Worm (Caenorhabditis elegans): ENCODE results near the gene adr-2.

The adr-2 gene

DNA sequence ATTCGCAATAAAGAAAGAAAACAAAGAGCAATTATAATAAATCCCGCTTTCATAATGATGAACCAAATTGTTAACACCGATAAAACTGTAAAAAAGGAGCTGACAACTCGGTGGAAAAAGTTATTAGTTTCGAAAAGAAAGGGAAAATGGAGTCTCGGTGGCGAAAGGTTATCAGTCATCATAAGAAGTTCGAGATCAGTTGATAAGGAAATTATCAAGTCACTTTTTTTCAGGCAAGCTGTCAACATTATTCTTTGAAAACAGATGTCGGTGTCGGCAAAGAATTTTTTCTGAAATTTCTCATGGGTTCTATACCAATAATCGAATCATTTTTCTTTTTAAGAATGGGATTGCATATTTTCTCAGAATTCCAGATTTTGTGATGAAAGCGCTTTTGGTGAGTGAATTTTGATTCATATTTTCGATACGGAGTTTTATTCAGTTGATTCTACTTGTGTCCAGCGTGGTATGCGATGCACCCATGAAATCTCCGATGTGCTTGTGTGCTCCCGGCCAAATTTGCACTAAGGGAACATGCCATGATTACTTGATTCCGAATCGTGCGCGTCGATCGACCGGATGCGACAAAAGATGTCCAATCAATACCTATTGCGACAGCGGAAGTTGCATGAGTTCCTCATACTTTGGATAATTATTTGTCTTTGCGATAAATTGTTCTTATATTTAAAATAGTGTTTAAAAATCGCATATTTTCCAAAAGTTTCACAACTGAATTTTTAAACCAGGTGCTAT lies 44.2 kb downstream of the adr-2 start, which contains the start of the genes F37C12.21 and F37C12.10:
Gene F37C12.21 (plus strand): TSS at position 58 of the 753 bp plus-strand sequence.
Gene F37C12.10 (minus strand): TSS at position 85 of the 753 bp plus-strand sequence.
- TF ChIP-seq isw-1 (GFP tag; IDR thresholded peaks at IDR 0.05): no peak
- TF ChIP-seq lin-13 (GFP tag; optimal IDR thresholded peaks at IDR 0.05): no peak
- TF ChIP-seq hlh-4 (tag; optimal IDR thresholded peaks at IDR 0.05): no peak
- no peak for TF ChIP-seq nhr-76 (tag; optimal IDR thresholded peaks at IDR 0.05)
- no peak for TF ChIP-seq rnt-1 (tag; optimal IDR thresholded peaks at IDR 0.05)
- no peak for TF ChIP-seq nhr-237 (tag; optimal IDR thresholded peaks at IDR 0.05)
- TF ChIP-seq mdl-1 (tag; optimal IDR thresholded peaks at IDR 0.05): no peak
- TF ChIP-seq efl-1 (optimal IDR thresholded peaks at IDR 0.05): no peak
- peak in 1 of 2 experiments; percentile 14 for TF ChIP-seq efl-1 (GFP tag; optimal IDR thresholded peaks at IDR 0.05 in 1 of 2)
- TF ChIP-seq sup-37 (GFP tag; optimal IDR thresholded peaks at IDR 0.05): no peak
- no peak for TF ChIP-seq hlh-17 (GFP tag; optimal IDR thresholded peaks at IDR 0.05; ENCODE audit: borderline replicate concordance)
- no peak for TF ChIP-seq ztf-11 (tag; optimal IDR thresholded peaks at IDR 0.05)
- TF ChIP-seq mab-9 (GFP tag; IDR thresholded peaks at IDR 0.05): no peak
- TF ChIP-seq lsy-2 (tag; optimal IDR thresholded peaks at IDR 0.05): peak in 1 of 2 experiments; percentile 5
- TF ChIP-seq ceh-82 (tag; optimal IDR thresholded peaks at IDR 0.05): no peak
- no peak for TF ChIP-seq ces-1 (GFP tag; optimal IDR thresholded peaks at IDR 0.05)
- no peak for TF ChIP-seq ets-5 (GFP tag; IDR thresholded peaks at IDR 0.05)
- no peak for TF ChIP-seq fos-1 (tag; optimal IDR thresholded peaks at IDR 0.05)
- TF ChIP-seq aha-1 (tag; optimal IDR thresholded peaks at IDR 0.05): no peak
- no peak for TF ChIP-seq nhr-12 (tag; optimal IDR thresholded peaks at IDR 0.05)
- TF ChIP-seq unc-30 (tag; optimal IDR thresholded peaks at IDR 0.05): no peak
- TF ChIP-seq pag-3 (tag; optimal IDR thresholded peaks at IDR 0.05; ENCODE audit: borderline replicate concordance, insufficient read depth): no peak
- TF ChIP-seq elt-2 (tag; optimal IDR thresholded peaks at IDR 0.05): peak; percentile 37
- TF ChIP-seq nhr-47 (tag; optimal IDR thresholded peaks at IDR 0.05): no peak
- TF ChIP-seq dpl-1 (GFP tag; optimal IDR thresholded peaks at IDR 0.05): no peak
- TF ChIP-seq grh-1 (GFP tag; IDR thresholded peaks at IDR 0.05): no peak

- TF ChIP-seq lin-39 (tag; optimal IDR thresholded peaks at IDR 0.05) (no peak), F16B12.6 (tag; optimal IDR thresholded peaks at IDR 0.05) (no peak), pag-3 (tag; optimal IDR thresholded peaks at IDR 0.05; ENCODE audit: borderline replicate concordance, insufficient read depth) (no peak), pqm-1 (tag; optimal IDR thresholded peaks at IDR 0.05) (no peak), mab-9 (GFP tag; IDR thresholded peaks at IDR 0.05) (no peak), hlh-17 (GFP tag; optimal IDR thresholded peaks at IDR 0.05; ENCODE audit: borderline replicate concordance) (no peak), skn-1 (tag; optimal IDR thresholded peaks at IDR 0.05) (no peak), alr-1 (tag; optimal IDR thresholded peaks at IDR 0.05; ENCODE audit: borderline replicate concordance) (no peak), sup-37 (GFP tag; optimal IDR thresholded peaks at IDR 0.05) (no peak), efl-3 (GFP tag; optimal IDR thresholded peaks at IDR 0.05) (no peak), nhr-77 (tag; optimal IDR thresholded peaks at IDR 0.05) (no peak), nhr-19 (GFP tag; conservative IDR thresholded peaks at IDR 0.05) (no peak), C04F5.9 (tag; optimal IDR thresholded peaks at IDR 0.05) (no peak), snpc-4 (tag; optimal IDR thresholded peaks at IDR 0.05) (no peak), ets-5 (GFP tag; IDR thresholded peaks at IDR 0.05) (no peak), nhr-28 (tag; optimal IDR thresholded peaks at IDR 0.05) (no peak)
These were observed 47.2 kb downstream of the adr-2 start, which contains the start of gene F37C12.14 for ce11 chrIII:7185473-7185872. Gene F37C12.14, minus strand, starts transcription at chrIII:7185573.

DNA sequence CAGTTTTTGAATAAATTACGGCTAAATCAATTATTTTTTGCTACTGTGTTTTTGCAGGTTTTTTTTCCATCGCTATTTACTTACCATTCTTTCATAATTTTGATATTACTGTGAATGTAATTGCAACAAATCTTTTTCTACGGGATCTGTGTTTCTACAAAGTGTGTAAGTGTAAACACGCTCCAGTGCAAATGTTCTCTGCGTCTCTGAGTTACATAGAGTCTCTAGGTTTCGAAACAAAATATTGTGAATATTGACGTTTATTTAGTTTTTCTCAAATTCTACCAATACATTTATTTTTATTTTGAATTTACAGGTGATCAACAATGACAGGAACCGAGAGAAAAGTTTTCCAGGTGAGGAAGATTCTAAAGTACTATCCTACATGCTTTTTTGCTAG lies 48.7 kb downstream of the adr-2 start, which contains the start of gene yju-2:
Gene yju-2 (plus strand): TSS at position 315 of the 400 bp plus-strand sequence.
- TF ChIP-seq lin-13 (GFP tag; optimal IDR thresholded peaks at IDR 0.05) (peak; percentile 70), unc-130 (tag; optimal IDR thresholded peaks at IDR 0.05) (no peak), pqm-1 (tag; optimal IDR thresholded peaks at IDR 0.05) (no peak), C34B4.2 (tag; optimal IDR thresholded peaks at IDR 0.05) (no peak), C16A3.4 (tag; optimal IDR thresholded peaks at IDR 0.05) (peak; percentile 78), ceh-88 (GFP tag; IDR thresholded peaks at IDR 0.05) (peak; percentile 9; the same call in 1 of the 2 replicates), nhr-12 (tag; optimal IDR thresholded peaks at IDR 0.05) (no peak), hlh-17 (GFP tag; optimal IDR thresholded peaks at IDR 0.05; ENCODE audit: borderline replicate concordance) (no peak), vab-15 (tag; optimal IDR thresholded peaks at IDR 0.05) (peak; percentile 1), fos-1 (tag; optimal IDR thresholded peaks at IDR 0.05) (peak; percentile 54), Y116A8C.19 (tag; optimal IDR thresholded peaks at IDR 0.05; ENCODE audit: borderline replicate concordance) (no peak), sup-37 (GFP tag; optimal IDR thresholded peaks at IDR 0.05) (no peak), lsy-2 (tag; optimal IDR thresholded peaks at IDR 0.05) (peak; percentile 64 to 90), nhr-85 (tag) (peak; percentile 67), skn-1 (tag; optimal IDR thresholded peaks at IDR 0.05) (peak; percentile 59), nhr-20 (tag; optimal IDR thresholded peaks at IDR 0.05) (peak; percentile 40), nhr-71 (tag; optimal IDR thresholded peaks at IDR 0.05) (peak; percentile 69), fkh-10 (GFP tag; optimal IDR thresholded peaks at IDR 0.05) (no peak), lin-39 (tag; optimal IDR thresholded peaks at IDR 0.05) (no peak), C04F5.9 (tag; optimal IDR thresholded peaks at IDR 0.05) (no peak), isw-1 (GFP tag; IDR thresholded peaks at IDR 0.05) (peak; percentile 49)
